Fruit fly (Drosophila melanogaster) whole organism, embryonic: Measurements from ENCODE around the gene CG42764.

Experiments used
- Blimp-1 ChIP-seq: fragments of 200-800 bp; sonication (Bioruptor generic); optimal IDR thresholded peaks from 3 replicates; lab custom pipeline; 2018; ENCODE audit warnings: missing biosample characterization, missing genetic modification characterization, mild to moderate bottlenecking, moderate library complexity, missing genetic modification reagents
- CG10321 ChIP-seq: fragments of 200-800 bp; sonication (Bioruptor generic); IDR thresholded peaks from 2 replicates; pipeline ENCODE4 v1.3.6; 2022; ENCODE audit warnings: missing biosample characterization, missing genetic modification characterization
- CG10462 ChIP-seq: fragments of 200-800 bp; sonication (Bioruptor generic); optimal IDR thresholded peaks from 2 replicates; lab custom pipeline; 2016; ENCODE audit warnings: missing biosample characterization, missing genetic modification characterization
- CG12104 ChIP-seq: fragments of 200-800 bp; sonication (Bioruptor generic); optimal IDR thresholded peaks from 3 replicates; lab custom pipeline; 2016; ENCODE audit warnings: missing biosample characterization, missing genetic modification characterization
- CG12155 ChIP-seq: fragments of 200-800 bp; sonication (Bioruptor generic); optimal IDR thresholded peaks from 3 replicates; lab custom pipeline; 2016; ENCODE audit warnings: missing biosample characterization, missing genetic modification characterization
- CG13123 ChIP-seq: fragments of 200-800 bp; sonication (Bioruptor generic); optimal IDR thresholded peaks from 2 replicates; lab custom pipeline; 2016; ENCODE audit warnings: missing biosample characterization, missing genetic modification characterization
- CG13775 ChIP-seq: fragments of 200-800 bp; sonication (Bioruptor generic); optimal IDR thresholded peaks from 3 replicates; lab custom pipeline; 2017; ENCODE audit warnings: missing biosample characterization, mild to moderate bottlenecking, missing genetic modification characterization
- CG15011 ChIP-seq: fragments of 200-800 bp; sonication (Bioruptor generic); optimal IDR thresholded peaks from 3 replicates; lab custom pipeline; 2018; ENCODE audit warnings: missing biosample characterization, mild to moderate bottlenecking, missing genetic modification characterization
- CG15601 ChIP-seq: fragments of 200-800 bp; sonication (Bioruptor generic); optimal IDR thresholded peaks from 3 replicates; lab custom pipeline; 2019; ENCODE audit warnings: missing biosample characterization, mild to moderate bottlenecking, missing genetic modification characterization, moderate library complexity
- CG17802 ChIP-seq: fragments of 200-800 bp; sonication (Bioruptor generic); optimal IDR thresholded peaks from 2 replicates; lab custom pipeline; 2018; ENCODE audit warnings: missing biosample characterization, mild to moderate bottlenecking, missing genetic modification characterization, moderate library complexity
- CG18476 ChIP-seq: fragments of 200-800 bp; sonication (Bioruptor generic); optimal IDR thresholded peaks from 2 replicates; lab custom pipeline; 2016; ENCODE audit warnings: missing biosample characterization, mild to moderate bottlenecking, missing genetic modification characterization
- CG2120 ChIP-seq: fragments of 200-800 bp; sonication (Bioruptor generic); optimal IDR thresholded peaks from 3 replicates; lab custom pipeline; 2016; ENCODE audit warnings: missing biosample characterization, missing genetic modification characterization
- CG2199 ChIP-seq: fragments of 200-800 bp; sonication (Bioruptor generic); IDR thresholded peaks from 3 replicates; pipeline ENCODE4 v1.3.6; 2022; ENCODE audit warnings: missing biosample characterization, missing genetic modification characterization
- CG3163 ChIP-seq: fragments of 200-800 bp; sonication (Bioruptor generic); optimal IDR thresholded peaks from 3 replicates; lab custom pipeline; 2016; ENCODE audit warnings: missing biosample characterization, missing genetic modification characterization
- CG5245 ChIP-seq: fragments of 200-800 bp; sonication (Bioruptor generic); optimal IDR thresholded peaks from 3 replicates; lab custom pipeline; 2016; ENCODE audit warnings: missing biosample characterization, missing genetic modification characterization
- CG7745 ChIP-seq: fragments of 200-800 bp; sonication (Bioruptor generic); optimal IDR thresholded peaks from 2 replicates; lab custom pipeline; 2018; ENCODE audit warnings: missing biosample characterization, mild to moderate bottlenecking, missing genetic modification characterization, moderate library complexity
- CG9797 ChIP-seq: fragments of 200-800 bp; sonication (Bioruptor generic); optimal IDR thresholded peaks from 3 replicates; lab custom pipeline; 2018; ENCODE audit warnings: missing biosample characterization, mild to moderate bottlenecking, missing genetic modification characterization
- CTCF ChIP-seq: fragments of 200-800 bp; sonication (Bioruptor generic); optimal IDR thresholded peaks from 2 replicates; lab custom pipeline; 2017; ENCODE audit warnings: missing biosample characterization, mild to moderate bottlenecking, missing genetic modification characterization, moderate library complexity
- CkIIα-i1 ChIP-seq: fragments of 200-800 bp; sonication (Bioruptor generic); IDR thresholded peaks from 2 replicates; pipeline ENCODE4 v1.3.6; 2022; ENCODE audit warnings: missing biosample characterization, missing genetic modification characterization
- Dip3 ChIP-seq: fragments of 200-800 bp; sonication (Bioruptor generic); optimal IDR thresholded peaks from 3 replicates; lab custom pipeline; 2016; ENCODE audit warnings: missing biosample characterization, missing genetic modification characterization
- Doc3 ChIP-seq: fragments of 200-800 bp; sonication (Bioruptor generic); IDR thresholded peaks from 3 replicates; pipeline ENCODE4 v1.3.6; 2022; ENCODE audit warnings: missing biosample characterization, missing genetic modification characterization; ENCODE audit not compliant: partially characterized antibody
- ERR ChIP-seq: fragments of 200-800 bp; sonication (Bioruptor generic); optimal IDR thresholded peaks from 2 replicates; lab custom pipeline; 2016; ENCODE audit warnings: missing biosample characterization, missing genetic modification characterization
- Fer1 ChIP-seq: fragments of 200-800 bp; sonication (Bioruptor generic); optimal IDR thresholded peaks from 2 replicates; lab custom pipeline; 2017; ENCODE audit warnings: missing biosample characterization, mild to moderate bottlenecking, missing genetic modification characterization
- Hey ChIP-seq: fragments of 200-800 bp; sonication (Bioruptor generic); optimal IDR thresholded peaks from 3 replicates; lab custom pipeline; 2018; ENCODE audit warnings: missing biosample characterization, mild to moderate bottlenecking, missing genetic modification characterization
- HmgZ ChIP-seq: fragments of 200-800 bp; sonication (Bioruptor generic); optimal IDR thresholded peaks from 2 replicates; lab custom pipeline; 2018; ENCODE audit warnings: missing biosample characterization, mild to moderate bottlenecking, missing genetic modification characterization
- Hr3 ChIP-seq: fragments of 200-800 bp; sonication (Bioruptor generic); optimal IDR thresholded peaks from 3 replicates; lab custom pipeline; 2016; ENCODE audit warnings: missing biosample characterization, missing genetic modification characterization
- Jarid2 ChIP-seq: fragments of 200-800 bp; sonication (Bioruptor generic); optimal IDR thresholded peaks from 3 replicates; lab custom pipeline; 2017; ENCODE audit warnings: mild to moderate bottlenecking, missing biosample characterization, missing genetic modification reagents, missing genetic modification characterization
- Lim3 ChIP-seq: fragments of 200-800 bp; sonication (Bioruptor generic); IDR thresholded peaks from 2 replicates; pipeline ENCODE4 v1.3.6; 2022; ENCODE audit warnings: missing biosample characterization, missing genetic modification characterization
- Poxn ChIP-seq: fragments of 200-800 bp; sonication (Bioruptor generic); IDR thresholded peaks from 2 replicates; pipeline ENCODE4 v1.3.6; 2022; ENCODE audit warnings: missing biosample characterization, missing genetic modification characterization
- Sox100B ChIP-seq: fragments of 200-800 bp; sonication (Bioruptor generic); optimal IDR thresholded peaks from 3 replicates; lab custom pipeline; 2018; ENCODE audit warnings: missing biosample characterization, mild to moderate bottlenecking, missing genetic modification characterization
- Trl ChIP-seq, 3 experiments: fragments of >200 bp in 2 of 3; fragments of 200-800 bp in 1 of 3; sonication (Bioruptor generic) in 1 of 3; optimal IDR thresholded peaks; 2 replicates in 1 of 3; 3 replicates in 2 of 3; lab custom pipeline; 2016 to 2017; ENCODE audit warnings: missing biosample characterization in 1 of 3, missing genetic modification characterization in 1 of 3
- ash1 ChIP-seq: fragments of 200-800 bp; sonication (Bioruptor generic); optimal IDR thresholded peaks from 2 replicates; lab custom pipeline; 2018; ENCODE audit warnings: missing biosample characterization, mild to moderate bottlenecking, missing genetic modification characterization
- bcd ChIP-seq: fragments of 200-800 bp; sonication (Bioruptor generic); optimal IDR thresholded peaks from 2 replicates; lab custom pipeline; 2017; ENCODE audit warnings: missing biosample characterization, mild to moderate bottlenecking, missing genetic modification characterization
- cad ChIP-seq: fragments of >200 bp; optimal IDR thresholded peaks from 2 replicates; lab custom pipeline; 2017; ENCODE audit warnings: missing biosample characterization, missing genetic modification characterization
- cas ChIP-seq: fragments of 200-800 bp; sonication (Bioruptor generic); IDR thresholded peaks from 2 replicates; pipeline ENCODE4 v1.3.6; 2022; ENCODE audit warnings: missing biosample characterization, missing genetic modification characterization
- dm ChIP-seq: fragments of 200-800 bp; sonication (Bioruptor generic); optimal IDR thresholded peaks from 3 replicates; lab custom pipeline; 2016; ENCODE audit warnings: missing biosample characterization, missing genetic modification characterization
- dmrt99B ChIP-seq: fragments of 200-800 bp; sonication (Bioruptor generic); optimal IDR thresholded peaks from 2 replicates; lab custom pipeline; 2018; ENCODE audit warnings: missing biosample characterization, mild to moderate bottlenecking, missing genetic modification characterization, moderate library complexity
- en ChIP-seq: fragments of 200-800 bp; sonication (Bioruptor generic); optimal IDR thresholded peaks from 2 replicates; lab custom pipeline; 2016; ENCODE audit warnings: missing biosample characterization, missing genetic modification characterization
- fd3F ChIP-seq: fragments of 200-800 bp; sonication (Bioruptor generic); optimal IDR thresholded peaks from 2 replicates; lab custom pipeline; 2018; ENCODE audit warnings: missing biosample characterization, mild to moderate bottlenecking, missing genetic modification characterization, moderate library complexity
- mam ChIP-seq: fragments of 200-800 bp; sonication (Bioruptor generic); optimal IDR thresholded peaks from 3 replicates; lab custom pipeline; 2016; ENCODE audit warnings: missing biosample characterization, missing genetic modification characterization
- nom ChIP-seq: fragments of 200-800 bp; sonication (Bioruptor generic); optimal IDR thresholded peaks from 2 replicates; lab custom pipeline; 2017; ENCODE audit warnings: missing biosample characterization, missing genetic modification characterization, mild to moderate bottlenecking, moderate library complexity, missing genetic modification reagents
- ranshi ChIP-seq: fragments of 200-800 bp; sonication (Bioruptor generic); IDR thresholded peaks from 2 replicates; pipeline ENCODE4 v1.3.6; 2022; ENCODE audit warnings: missing biosample characterization, missing genetic modification characterization
- so ChIP-seq: fragments of 200-800 bp; sonication (Bioruptor generic); IDR thresholded peaks from 3 replicates; pipeline ENCODE4 v1.3.6; 2022; ENCODE audit warnings: missing biosample characterization, missing genetic modification characterization
- tin ChIP-seq: fragments of 200-800 bp; sonication (Bioruptor generic); optimal IDR thresholded peaks from 3 replicates; lab custom pipeline; 2016; ENCODE audit warnings: missing biosample characterization, missing genetic modification characterization
- tna ChIP-seq: fragments of 200-800 bp; sonication (Bioruptor generic); IDR thresholded peaks from 2 replicates; pipeline ENCODE4 v1.3.6; 2022; ENCODE audit warnings: missing biosample characterization, missing genetic modification characterization; ENCODE audit not compliant: partially characterized antibody

CG42764 gene

DNA sequence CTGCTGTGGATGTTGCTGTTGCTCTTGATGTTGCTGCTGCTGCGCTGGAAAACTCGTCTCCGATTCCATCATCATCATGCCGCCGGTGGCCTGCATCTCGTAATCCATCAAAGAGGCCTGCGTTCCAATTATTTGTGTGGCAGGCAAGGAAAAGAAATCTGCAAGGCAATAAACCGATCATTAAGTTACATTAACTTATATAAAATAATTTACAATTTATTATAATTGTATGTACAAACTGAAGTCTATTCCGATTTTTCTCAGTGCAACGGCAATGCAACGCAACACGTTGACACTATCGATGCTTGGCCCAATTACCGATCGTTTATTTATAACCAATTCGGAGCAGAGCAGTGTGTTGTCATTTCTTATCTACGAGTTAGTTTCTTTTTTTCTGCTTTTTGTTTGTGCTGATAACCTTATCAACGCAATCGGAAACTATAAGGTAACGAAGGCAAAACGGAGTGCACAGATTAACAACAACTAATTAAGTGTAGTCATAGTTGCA lies 5.2 kb upstream of the CG42764 start (continued):
- peak; percentile 0 for TF ChIP-seq CG15011 (GFP tag; lab: Kevin White, UChicago)
- no peak for TF ChIP-seq CG15601 (tag; lab: Kevin White, UChicago)
- TF ChIP-seq cas = no peak
- no peak for TF ChIP-seq ERR (GFP tag; lab: Kevin White, UChicago)
- peak; percentile 13 for TF ChIP-seq Hr3
- no peak for TF ChIP-seq CG13123
- TF ChIP-seq Poxn (GFP tag; lab: Robert Waterston, UW) = no peak
- peak; percentile 6 for TF ChIP-seq CG18476 (GFP tag; lab: Kevin White, UChicago)
- TF ChIP-seq CG3163 (GFP tag; lab: Kevin White, UChicago) = no peak
- no peak for TF ChIP-seq ash1
- TF ChIP-seq cad (GFP tag; lab: Kevin White, UChicago) = no peak
- TF ChIP-seq CG12155 (GFP tag; lab: Kevin White, UChicago) = no peak
- TF ChIP-seq CG13775 (GFP tag; lab: Kevin White, UChicago) = peak; percentile 34
- TF ChIP-seq Lim3 (GFP tag; lab: Robert Waterston, UW) = no peak
- no peak for TF ChIP-seq CG10462 (GFP tag; lab: Kevin White, UChicago)
- no peak for TF ChIP-seq dm (GFP tag; lab: Kevin White, UChicago)
- 0 out of 2 replicates have a peak, but pooled peaks have one; percentile 19 for TF ChIP-seq CG10321 (GFP tag; lab: Robert Waterston, UW)
- no peak for TF ChIP-seq so (GFP tag; lab: Robert Waterston, UW)
- TF ChIP-seq bcd (GFP tag; lab: Kevin White, UChicago) = peak; percentile 29
- TF ChIP-seq Doc3 (GFP tag; lab: Robert Waterston, UW) = no peak
- TF ChIP-seq Dip3 (GFP tag; lab: Kevin White, UChicago) = no peak
- peak; percentile 63 for TF ChIP-seq Fer1 (GFP tag; lab: Kevin White, UChicago)
- no peak for TF ChIP-seq CG17802
- TF ChIP-seq Sox100B (GFP tag; lab: Kevin White, UChicago) = peak; percentile 44
- no peak for TF ChIP-seq tna (GFP tag; lab: Robert Waterston, UW)
- peak; percentile 46 for TF ChIP-seq CG5245 (GFP tag; lab: Kevin White, UChicago)
- TF ChIP-seq CkIIα-i1 = no peak
- peak; percentile 74 for TF ChIP-seq dmrt99B (tag; lab: Kevin White, UChicago)
- no peak for TF ChIP-seq Trl (optimal IDR thresholded peaks at IDR 0.05; lab: Kevin White, UChicago)
- TF ChIP-seq Trl (GFP tag; optimal IDR thresholded peaks at IDR 0.05; lab: Kevin White, UChicago) = no peak
- peak; percentile 9 for TF ChIP-seq Jarid2 (GFP tag; lab: Kevin White, UChicago)
- TF ChIP-seq, all 482 proteins: peak for 221

DNA sequence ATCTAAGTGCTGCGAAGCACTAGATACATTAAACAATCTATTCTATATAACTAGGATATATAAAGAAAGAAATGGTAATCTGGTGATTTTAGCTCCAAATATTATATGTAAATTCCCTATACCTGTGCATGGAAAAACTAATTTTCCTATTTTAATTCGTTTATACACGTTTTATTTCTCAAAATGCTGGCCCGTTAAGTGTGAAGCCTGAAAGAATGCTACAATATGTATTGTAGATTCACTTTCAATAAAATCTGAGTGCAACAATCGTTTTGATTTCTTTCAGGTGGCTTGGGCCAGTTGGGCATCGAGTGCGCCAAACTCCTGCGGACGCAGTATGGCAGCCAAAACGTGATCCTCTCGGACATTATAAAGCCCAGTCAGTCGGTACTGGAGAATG lies 1.6 kb upstream of the CG42764 start:
- peak; percentile 72 for TF ChIP-seq CG15601 (tag; lab: Kevin White, UChicago)
- TF ChIP-seq nom (GFP tag; lab: Kevin White, UChicago) = no peak
- TF ChIP-seq en (GFP tag; lab: Kevin White, UChicago) = no peak
- TF ChIP-seq cas = no peak
- TF ChIP-seq CG12104 (GFP tag; lab: Kevin White, UChicago) = no peak
- TF ChIP-seq CG2199 = 0 out of 3 replicates have a peak, but pooled peaks have one; percentile 53
- no peak for TF ChIP-seq HmgZ (tag; lab: Kevin White, UChicago)
- TF ChIP-seq mam = no peak
- TF ChIP-seq CG7745 (tag; lab: Kevin White, UChicago) = no peak
- no peak for TF ChIP-seq Hey
- no peak for TF ChIP-seq CG9797 (GFP tag; lab: Kevin White, UChicago)
- TF ChIP-seq Blimp-1 (GFP tag; lab: Kevin White, UChicago) = peak; percentile 51
- no peak for TF ChIP-seq ranshi (GFP tag; lab: Robert Waterston, UW)
- peak; percentile 3 for TF ChIP-seq CTCF (GFP tag; lab: Kevin White, UChicago)
- TF ChIP-seq CG2120 (GFP tag; lab: Kevin White, UChicago) = no peak
- no peak for TF ChIP-seq tin (GFP tag; lab: Kevin White, UChicago)
- TF ChIP-seq fd3F (GFP tag; lab: Kevin White, UChicago) = no peak
- TF ChIP-seq, all 482 proteins: peak for 4
